Worm (Caenorhabditis elegans) whole organism, early embryonic: ENCODE data around the gene F14D7.1.
"Not testable (repeated sequence)": the region's sequence is repeated elsewhere in the genome, so short reads cannot be mapped to it uniquely, and the experiment has no call there.

Experiments
- B0310.2 ChIP-seq: sonication (generic microtip); optimal IDR thresholded peaks from 2 replicates; lab custom pipeline; 2016; ENCODE audit warnings: mild to moderate bottlenecking, missing genetic modification characterization, missing compliant biosample characterization
- F13C5.2 ChIP-seq: sonication (generic microtip); optimal IDR thresholded peaks from 2 replicates; lab custom pipeline; 2017; ENCODE audit warnings: mild to moderate bottlenecking, missing genetic modification characterization, inconsistent platforms, missing compliant biosample characterization
- aly-1 ChIP-seq: sonication (generic microtip); optimal IDR thresholded peaks from 2 replicates; lab custom pipeline; 2016; ENCODE audit warnings: missing genetic modification characterization, missing compliant biosample characterization
- ama-1 ChIP-seq: fragments of 150-350 bp; optimal IDR thresholded peaks from 2 replicates; lab custom pipeline; 2014
- ceh-13 ChIP-seq: fragments of 200-800 bp; sonication (Bioruptor generic); optimal IDR thresholded peaks from 2 replicates; lab custom pipeline; 2018; ENCODE audit warnings: mild to moderate bottlenecking, missing genetic modification characterization, missing compliant biosample characterization
- ceh-36 ChIP-seq: sonication (generic microtip); optimal IDR thresholded peaks from 2 replicates; lab custom pipeline; 2016; ENCODE audit warnings: missing genetic modification characterization, inconsistent platforms, missing compliant biosample characterization
- ets-7 ChIP-seq: sonication (generic microtip); optimal IDR thresholded peaks from 2 replicates; lab custom pipeline; 2016; ENCODE audit warnings: missing genotype, missing genetic modification characterization, missing compliant biosample characterization
- flt-1 ChIP-seq: fragments of 200-800 bp; sonication (Bioruptor generic); IDR thresholded peaks from 2 replicates; pipeline ENCODE4 v1.3.6; 2022; ENCODE audit warnings: missing genetic modification characterization, missing compliant biosample characterization
- hmbx-1 ChIP-seq: sonication (generic microtip); optimal IDR thresholded peaks from 2 replicates; lab custom pipeline; 2016; ENCODE audit warnings: mild to moderate bottlenecking, missing genetic modification characterization, missing compliant biosample characterization
- hmg-4 ChIP-seq: fragments of 200-800 bp; sonication (Bioruptor generic); optimal IDR thresholded peaks from 2 replicates; lab custom pipeline; 2018; ENCODE audit warnings: mild to moderate bottlenecking, missing genetic modification characterization, missing compliant biosample characterization
- hnd-1 ChIP-seq: sonication (generic microtip); optimal IDR thresholded peaks from 2 replicates; lab custom pipeline; 2016; ENCODE audit warnings: missing genetic modification characterization, missing compliant biosample characterization
- pes-1 ChIP-seq: fragments of 200-800 bp; sonication (Bioruptor generic); IDR thresholded peaks from 2 replicates; pipeline ENCODE4 v1.3.6; 2022; ENCODE audit warnings: missing genetic modification reagents, missing genetic modification characterization, missing compliant biosample characterization
- scrt-1 ChIP-seq: fragments of 200-800 bp; sonication (Bioruptor generic); IDR thresholded peaks from 2 replicates; pipeline ENCODE4 v1.3.6; 2022; ENCODE audit warnings: missing genetic modification characterization, missing compliant biosample characterization
- sea-1 ChIP-seq: fragments of 200-800 bp; sonication (Bioruptor generic); conservative IDR thresholded peaks from 2 replicates; pipeline ENCODE4 v1.3.6; 2022; ENCODE audit warnings: missing genetic modification characterization, missing compliant biosample characterization
- tbx-11 ChIP-seq: fragments of 200-800 bp; sonication (Bioruptor generic); IDR thresholded peaks from 2 replicates; pipeline ENCODE4 v1.3.6; 2022; ENCODE audit warnings: missing genetic modification characterization, missing compliant biosample characterization
- tbx-37 ChIP-seq: fragments of 200-800 bp; sonication (Bioruptor generic); conservative IDR thresholded peaks from 2 replicates; pipeline ENCODE4 v1.3.6; 2022; ENCODE audit warnings: missing genetic modification reagents, missing genetic modification characterization, missing compliant biosample characterization
- tra-4 ChIP-seq: sonication (generic microtip); optimal IDR thresholded peaks from 2 replicates; lab custom pipeline; 2017; ENCODE audit warnings: missing genetic modification characterization, missing compliant biosample characterization

The F14D7.1 gene

ce11 chrV:14282222-14282709, 7.0 kb downstream of the F14D7.1 start, which contains the start of the genes srt-74 and F40G12.9:
srt-74 (minus strand) TSS chrV:14282322.
F40G12.9 (plus strand) TSS chrV:14282659.
- TF ChIP-seq B0310.2 (tag; lab: Kevin White, UChicago) (no peak), ceh-13 (GFP tag; lab: Kevin White, UChicago) (no peak), F13C5.2 (tag; lab: Kevin White, UChicago) (no peak), hnd-1 (tag; lab: Kevin White, UChicago) (no peak), hmbx-1 (tag; lab: Kevin White, UChicago) (no peak), ama-1 (lab: Kevin White, UChicago) (no peak), sea-1 (no peak), ceh-36 (tag; lab: Kevin White, UChicago) (no peak), aly-1 (no peak), pes-1 (GFP tag; lab: Robert Waterston, UW) (no peak), scrt-1 (GFP tag; lab: Robert Waterston, UW) (no peak), tra-4 (no peak)

- TF ChIP-seq tra-4 (no peak), aly-1 (no peak), ets-7 (tag; lab: Kevin White, UChicago) (no peak), sea-1 (no peak), hnd-1 (tag; lab: Kevin White, UChicago) (no peak), flt-1 (no peak), F13C5.2 (tag; lab: Kevin White, UChicago) (no peak), tbx-11 (GFP tag; lab: Robert Waterston, UW) (no peak), tbx-37 (GFP tag; lab: Robert Waterston, UW) (no peak)
Measured at ce11 chrV:14279777-14280176, 9.5 kb downstream of the F14D7.1 start, which contains the start of gene srt-33. srt-33 (minus strand) TSS chrV:14279877.

ce11 chrV:14274268-14274667, 15.0 kb downstream of the F14D7.1 start, which contains the start of gene F40G12.7:
F40G12.7 (plus strand) TSS chrV:14274568.
- TF ChIP-seq ceh-36 (tag; lab: Kevin White, UChicago); tbx-11 (GFP tag; lab: Robert Waterston, UW); tbx-37 (GFP tag; lab: Robert Waterston, UW): not testable (repeated sequence)

- no peak for TF ChIP-seq scrt-1 (GFP tag; lab: Robert Waterston, UW)
- TF ChIP-seq hnd-1 (tag; lab: Kevin White, UChicago), result no peak
- no peak for TF ChIP-seq pes-1 (GFP tag; lab: Robert Waterston, UW)
- TF ChIP-seq hmbx-1 (tag; lab: Kevin White, UChicago), result no peak
- TF ChIP-seq flt-1, result no peak
- no peak for TF ChIP-seq F13C5.2 (tag; lab: Kevin White, UChicago)
- no peak for TF ChIP-seq aly-1
- TF ChIP-seq tbx-37 (GFP tag; lab: Robert Waterston, UW), result no peak
- no peak for TF ChIP-seq B0310.2 (tag; lab: Kevin White, UChicago)
Measured at ce11 chrV:14273019-14273418, 16.2 kb downstream of the F14D7.1 start, which contains the start of gene F40G12.6. F40G12.6 (minus strand) TSS chrV:14273119.

- TF ChIP-seq aly-1 (no peak), tra-4 (no peak), scrt-1 (GFP tag; lab: Robert Waterston, UW) (no peak), flt-1 (no peak), hnd-1 (tag; lab: Kevin White, UChicago) (no peak), sea-1 (no peak), hmg-4 (no peak)
Measured at ce11 chrV:14270729-14271128, 18.5 kb downstream of the F14D7.1 start, which contains the start of gene F40G12.5. F40G12.5 (minus strand) TSS chrV:14270829.

- no peak for TF ChIP-seq ceh-36 (tag; lab: Kevin White, UChicago)
- no peak for TF ChIP-seq ets-7 (tag; lab: Kevin White, UChicago)
- TF ChIP-seq B0310.2 (tag; lab: Kevin White, UChicago), result no peak
- no peak for TF ChIP-seq sea-1
- no peak for TF ChIP-seq tbx-37 (GFP tag; lab: Robert Waterston, UW)
- TF ChIP-seq tra-4, result no peak
- TF ChIP-seq pes-1 (GFP tag; lab: Robert Waterston, UW), result no peak
- TF ChIP-seq aly-1, result no peak
- TF ChIP-seq hmg-4, result no peak
- no peak for TF ChIP-seq flt-1
- no peak for TF ChIP-seq tbx-11 (GFP tag; lab: Robert Waterston, UW)
- no peak for TF ChIP-seq ceh-13 (GFP tag; lab: Kevin White, UChicago)
- no peak for TF ChIP-seq F13C5.2 (tag; lab: Kevin White, UChicago)
- no peak for TF ChIP-seq ama-1 (lab: Kevin White, UChicago)
- TF ChIP-seq scrt-1 (GFP tag; lab: Robert Waterston, UW), result no peak
- TF ChIP-seq hmbx-1 (tag; lab: Kevin White, UChicago), result no peak
- no peak for TF ChIP-seq hnd-1 (tag; lab: Kevin White, UChicago)
Measured at ce11 chrV:14268616-14269015, 20.6 kb downstream of the F14D7.1 start, which contains the start of gene F40G12.4. F40G12.4 (minus strand) TSS chrV:14268716.

ce11 chrV:14267326-14267942, 21.8 kb downstream of the F14D7.1 start:
- TF ChIP-seq tra-4 (no peak), hnd-1 (tag; lab: Kevin White, UChicago) (no peak), ets-7 (tag; lab: Kevin White, UChicago) (no peak), hmg-4 (no peak), ceh-13 (GFP tag; lab: Kevin White, UChicago) (no peak), ceh-36 (tag; lab: Kevin White, UChicago) (no peak), tbx-37 (GFP tag; lab: Robert Waterston, UW) (no peak), ama-1 (lab: Kevin White, UChicago) (no peak)

- TF ChIP-seq ama-1 (lab: Kevin White, UChicago) (no peak), pes-1 (GFP tag; lab: Robert Waterston, UW) (no peak), sea-1 (no peak), scrt-1 (GFP tag; lab: Robert Waterston, UW) (no peak), tra-4 (no peak), tbx-37 (GFP tag; lab: Robert Waterston, UW) (no peak), F13C5.2 (tag; lab: Kevin White, UChicago) (no peak), hmg-4 (no peak), hnd-1 (tag; lab: Kevin White, UChicago) (no peak), aly-1 (no peak), tbx-11 (GFP tag; lab: Robert Waterston, UW) (no peak), ceh-36 (tag; lab: Kevin White, UChicago) (no peak), ets-7 (tag; lab: Kevin White, UChicago) (no peak), hmbx-1 (tag; lab: Kevin White, UChicago) (no peak), B0310.2 (tag; lab: Kevin White, UChicago) (no peak)
Measured at ce11 chrV:14260831-14261230, 28.4 kb downstream of the F14D7.1 start, which contains the start of gene F40G12.2. F40G12.2 (minus strand) TSS chrV:14260931.
